Worm (Caenorhabditis elegans) whole organism, early embryonic: ENCODE measurements around the gene lin-40.

ENCODE experiments used
- B0310.2 ChIP-seq: sonication (generic microtip); optimal IDR thresholded peaks from 2 replicates; lab custom pipeline; 2016; ENCODE audit warnings: mild to moderate bottlenecking, missing genetic modification characterization, missing compliant biosample characterization
- F13C5.2 ChIP-seq: sonication (generic microtip); optimal IDR thresholded peaks from 2 replicates; lab custom pipeline; 2017; ENCODE audit warnings: mild to moderate bottlenecking, missing genetic modification characterization, inconsistent platforms, missing compliant biosample characterization
- aly-1 ChIP-seq: sonication (generic microtip); optimal IDR thresholded peaks from 2 replicates; lab custom pipeline; 2016; ENCODE audit warnings: missing genetic modification characterization, missing compliant biosample characterization
- ama-1 ChIP-seq: fragments of 150-350 bp; optimal IDR thresholded peaks from 2 replicates; lab custom pipeline; 2014
- ceh-13 ChIP-seq: fragments of 200-800 bp; sonication (Bioruptor generic); optimal IDR thresholded peaks from 2 replicates; lab custom pipeline; 2018; ENCODE audit warnings: mild to moderate bottlenecking, missing genetic modification characterization, missing compliant biosample characterization
- ceh-36 ChIP-seq: sonication (generic microtip); optimal IDR thresholded peaks from 2 replicates; lab custom pipeline; 2016; ENCODE audit warnings: missing genetic modification characterization, inconsistent platforms, missing compliant biosample characterization
- ets-7 ChIP-seq: sonication (generic microtip); optimal IDR thresholded peaks from 2 replicates; lab custom pipeline; 2016; ENCODE audit warnings: missing genotype, missing genetic modification characterization, missing compliant biosample characterization
- flt-1 ChIP-seq: fragments of 200-800 bp; sonication (Bioruptor generic); IDR thresholded peaks from 2 replicates; pipeline ENCODE4 v1.3.6; 2022; ENCODE audit warnings: missing genetic modification characterization, missing compliant biosample characterization
- hmbx-1 ChIP-seq: sonication (generic microtip); optimal IDR thresholded peaks from 2 replicates; lab custom pipeline; 2016; ENCODE audit warnings: mild to moderate bottlenecking, missing genetic modification characterization, missing compliant biosample characterization
- hmg-4 ChIP-seq: fragments of 200-800 bp; sonication (Bioruptor generic); optimal IDR thresholded peaks from 2 replicates; lab custom pipeline; 2018; ENCODE audit warnings: mild to moderate bottlenecking, missing genetic modification characterization, missing compliant biosample characterization
- hnd-1 ChIP-seq: sonication (generic microtip); optimal IDR thresholded peaks from 2 replicates; lab custom pipeline; 2016; ENCODE audit warnings: missing genetic modification characterization, missing compliant biosample characterization
- pes-1 ChIP-seq: fragments of 200-800 bp; sonication (Bioruptor generic); IDR thresholded peaks from 2 replicates; pipeline ENCODE4 v1.3.6; 2022; ENCODE audit warnings: missing genetic modification reagents, missing genetic modification characterization, missing compliant biosample characterization
- scrt-1 ChIP-seq: fragments of 200-800 bp; sonication (Bioruptor generic); IDR thresholded peaks from 2 replicates; pipeline ENCODE4 v1.3.6; 2022; ENCODE audit warnings: missing genetic modification characterization, missing compliant biosample characterization
- sea-1 ChIP-seq: fragments of 200-800 bp; sonication (Bioruptor generic); conservative IDR thresholded peaks from 2 replicates; pipeline ENCODE4 v1.3.6; 2022; ENCODE audit warnings: missing genetic modification characterization, missing compliant biosample characterization
- tbx-11 ChIP-seq: fragments of 200-800 bp; sonication (Bioruptor generic); IDR thresholded peaks from 2 replicates; pipeline ENCODE4 v1.3.6; 2022; ENCODE audit warnings: missing genetic modification characterization, missing compliant biosample characterization
- tbx-37 ChIP-seq: fragments of 200-800 bp; sonication (Bioruptor generic); conservative IDR thresholded peaks from 2 replicates; pipeline ENCODE4 v1.3.6; 2022; ENCODE audit warnings: missing genetic modification reagents, missing genetic modification characterization, missing compliant biosample characterization
- tra-4 ChIP-seq: sonication (generic microtip); optimal IDR thresholded peaks from 2 replicates; lab custom pipeline; 2017; ENCODE audit warnings: missing genetic modification characterization, missing compliant biosample characterization

The lin-40 gene

DNA sequence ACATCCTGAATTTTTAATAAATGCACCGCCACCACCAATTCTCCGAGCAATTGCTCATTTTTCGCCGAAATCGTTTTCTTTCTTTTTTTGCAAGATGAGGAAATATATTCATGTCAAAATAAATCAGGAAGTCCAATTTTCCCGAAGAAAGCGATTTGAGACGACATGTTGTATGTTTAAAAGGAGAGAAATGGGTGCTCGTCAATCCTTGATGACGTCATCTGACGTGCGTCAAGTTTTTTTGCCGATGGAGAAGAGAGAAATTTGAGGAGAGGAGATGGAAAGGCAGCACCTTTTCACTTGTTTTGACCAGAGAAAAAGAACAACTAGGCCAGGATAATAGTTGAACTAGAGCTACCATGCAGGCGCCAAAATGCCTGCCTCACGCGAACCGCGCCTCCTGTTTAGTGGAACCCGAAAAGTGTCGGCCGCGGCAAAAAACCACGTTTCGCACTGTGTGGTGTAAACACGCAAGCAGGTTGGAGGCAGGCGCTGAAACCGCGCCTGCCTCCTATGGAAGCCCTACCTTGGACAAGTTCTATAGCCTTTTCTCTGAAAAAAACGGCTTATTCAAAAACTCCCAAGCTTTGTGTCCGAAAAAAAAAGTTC, 11.6 kb downstream of the lin-40 start:
- TF ChIP-seq scrt-1 (GFP tag; lab: Robert Waterston, UW): no peak
- TF ChIP-seq ama-1 (lab: Kevin White, UChicago): no peak
- no peak for TF ChIP-seq F13C5.2 (tag; lab: Kevin White, UChicago)
- TF ChIP-seq aly-1 (tag; lab: Kevin White, UChicago): no peak
- no peak for TF ChIP-seq hmbx-1 (tag; lab: Kevin White, UChicago)
- no peak for TF ChIP-seq pes-1 (GFP tag; lab: Robert Waterston, UW)
- no peak for TF ChIP-seq ets-7 (tag; lab: Kevin White, UChicago)
- TF ChIP-seq tbx-11 (GFP tag; lab: Robert Waterston, UW): no peak
- no peak for TF ChIP-seq ceh-36 (tag; lab: Kevin White, UChicago)
- no peak for TF ChIP-seq flt-1
- TF ChIP-seq B0310.2 (tag; lab: Kevin White, UChicago): no peak
- TF ChIP-seq sea-1 (GFP tag; lab: Robert Waterston, UW): no peak
- TF ChIP-seq hmg-4 (GFP tag; lab: Kevin White, UChicago): no peak
- TF ChIP-seq hnd-1 (tag; lab: Kevin White, UChicago): no peak
- no peak for TF ChIP-seq ceh-13 (GFP tag; lab: Kevin White, UChicago)
- no peak for TF ChIP-seq tbx-37 (GFP tag; lab: Robert Waterston, UW)

DNA sequence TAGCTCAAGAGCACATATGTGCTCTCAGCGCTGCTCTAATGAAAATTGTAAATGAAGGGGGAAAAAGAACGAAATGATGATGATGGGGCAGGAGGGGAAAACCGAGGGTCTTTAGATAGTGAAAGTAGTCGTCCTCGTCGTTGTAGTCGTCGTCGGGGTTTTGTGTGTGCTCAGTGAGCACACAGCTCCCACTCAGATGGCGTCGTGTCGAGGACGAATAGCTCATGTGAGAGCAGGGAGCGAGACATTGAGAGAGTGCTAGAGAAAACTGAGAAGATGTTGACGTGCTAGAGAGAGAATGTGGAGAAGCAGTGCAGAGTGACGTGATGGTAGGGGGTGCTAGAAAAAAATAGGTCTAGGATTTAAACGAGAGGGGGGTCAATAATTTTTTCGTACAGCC, 13.0 kb downstream of the lin-40 start:
- TF ChIP-seq F13C5.2 (tag; lab: Kevin White, UChicago) (no peak), scrt-1 (GFP tag; lab: Robert Waterston, UW) (no peak), hmg-4 (GFP tag; lab: Kevin White, UChicago) (no peak), ceh-36 (tag; lab: Kevin White, UChicago) (no peak), tbx-11 (GFP tag; lab: Robert Waterston, UW) (no peak), aly-1 (tag; lab: Kevin White, UChicago) (no peak), tra-4 (tag; lab: Kevin White, UChicago) (no peak)

ce11 chrV:3718507-3718906, 13.7 kb downstream of the lin-40 start:
- TF ChIP-seq flt-1: no peak
- TF ChIP-seq aly-1 (tag; lab: Kevin White, UChicago): no peak
- TF ChIP-seq tbx-11 (GFP tag; lab: Robert Waterston, UW): no peak
- TF ChIP-seq hmbx-1 (tag; lab: Kevin White, UChicago): no peak
- no peak for TF ChIP-seq tbx-37 (GFP tag; lab: Robert Waterston, UW)
- no peak for TF ChIP-seq pes-1 (GFP tag; lab: Robert Waterston, UW)
- no peak for TF ChIP-seq ceh-36 (tag; lab: Kevin White, UChicago)
- TF ChIP-seq sea-1 (GFP tag; lab: Robert Waterston, UW): no peak
- TF ChIP-seq ama-1 (lab: Kevin White, UChicago): no peak
- no peak for TF ChIP-seq ets-7 (tag; lab: Kevin White, UChicago)
- TF ChIP-seq ceh-13 (GFP tag; lab: Kevin White, UChicago): no peak
- no peak for TF ChIP-seq tra-4 (tag; lab: Kevin White, UChicago)

ce11 chrV:3724772-3725171, 20.0 kb downstream of the lin-40 start, which contains the start of gene str-30:
Gene str-30 (plus strand): TSS chrV:3725072.
- TF ChIP-seq hmbx-1 (tag; lab: Kevin White, UChicago) (no peak), ceh-13 (GFP tag; lab: Kevin White, UChicago) (no peak)

DNA sequence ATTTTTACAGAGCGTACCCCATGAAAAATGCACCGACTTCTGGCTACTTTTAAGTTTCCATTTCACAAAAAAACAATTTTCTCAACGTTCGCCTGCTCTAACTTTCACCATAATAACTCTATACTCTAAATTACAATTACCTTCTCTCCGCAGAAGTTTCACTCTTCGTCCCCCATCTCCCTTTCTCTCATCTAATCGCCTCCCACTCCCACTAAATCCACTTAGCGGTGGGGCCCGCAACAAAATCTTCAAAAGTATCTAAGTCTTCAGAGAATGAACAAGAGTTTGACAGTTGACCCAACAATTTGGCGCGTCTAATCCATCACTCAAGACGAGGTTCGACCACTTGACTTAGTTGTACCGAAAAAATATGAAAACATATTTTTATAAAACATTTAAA, 33.6 kb downstream of the lin-40 start:
- TF ChIP-seq aly-1 (tag; lab: Kevin White, UChicago) (no peak), sea-1 (GFP tag; lab: Robert Waterston, UW) (no peak), ets-7 (tag; lab: Kevin White, UChicago) (no peak), ceh-13 (GFP tag; lab: Kevin White, UChicago) (no peak), hnd-1 (tag; lab: Kevin White, UChicago) (no peak), ceh-36 (tag; lab: Kevin White, UChicago) (no peak), tbx-11 (GFP tag; lab: Robert Waterston, UW) (no peak), B0310.2 (tag; lab: Kevin White, UChicago) (no peak), scrt-1 (GFP tag; lab: Robert Waterston, UW) (no peak), hmbx-1 (tag; lab: Kevin White, UChicago) (no peak), tra-4 (tag; lab: Kevin White, UChicago) (no peak), tbx-37 (GFP tag; lab: Robert Waterston, UW) (no peak), F13C5.2 (tag; lab: Kevin White, UChicago) (no peak), hmg-4 (GFP tag; lab: Kevin White, UChicago) (no peak)

- TF ChIP-seq pes-1 (GFP tag; lab: Robert Waterston, UW) (no peak), hnd-1 (tag; lab: Kevin White, UChicago) (no peak), flt-1 (no peak), tbx-37 (GFP tag; lab: Robert Waterston, UW) (no peak), scrt-1 (GFP tag; lab: Robert Waterston, UW) (no peak), B0310.2 (tag; lab: Kevin White, UChicago) (no peak), F13C5.2 (tag; lab: Kevin White, UChicago) (no peak), ets-7 (tag; lab: Kevin White, UChicago) (no peak), ama-1 (lab: Kevin White, UChicago) (no peak), hmbx-1 (tag; lab: Kevin White, UChicago) (no peak), hmg-4 (GFP tag; lab: Kevin White, UChicago) (no peak)
Measured at ce11 chrV:3739302-3739701, 34.5 kb downstream of the lin-40 start, which contains the start of gene hpo-36. Gene hpo-36 (minus strand): TSS chrV:3739402.

ce11 chrV:3743172-3743626, 38.4 kb downstream of the lin-40 start, which contains the start of gene mtm-9:
Gene mtm-9 (plus strand): TSS chrV:3743576.
- TF ChIP-seq flt-1 (no peak), ets-7 (tag; lab: Kevin White, UChicago) (no peak), pes-1 (GFP tag; lab: Robert Waterston, UW) (no peak), hmbx-1 (tag; lab: Kevin White, UChicago) (no peak), sea-1 (GFP tag; lab: Robert Waterston, UW) (no peak), hnd-1 (tag; lab: Kevin White, UChicago) (no peak), ceh-36 (tag; lab: Kevin White, UChicago) (no peak), ama-1 (lab: Kevin White, UChicago) (no peak), ceh-13 (GFP tag; lab: Kevin White, UChicago) (no peak), aly-1 (tag; lab: Kevin White, UChicago) (no peak), tbx-37 (GFP tag; lab: Robert Waterston, UW) (no peak), tra-4 (tag; lab: Kevin White, UChicago) (no peak), F13C5.2 (tag; lab: Kevin White, UChicago) (no peak), tbx-11 (GFP tag; lab: Robert Waterston, UW) (no peak), B0310.2 (tag; lab: Kevin White, UChicago) (no peak), scrt-1 (GFP tag; lab: Robert Waterston, UW) (no peak), hmg-4 (GFP tag; lab: Kevin White, UChicago) (no peak)
